Fruit fly (Drosophila melanogaster): Measurements from ENCODE around the gene chico.

chico gene

dm6 chr2L:10231092-10231494 lies 15.8 kb downstream of the chico start (continued):
- no peak for TF ChIP-seq CG3407 (GFP tag; optimal IDR thresholded peaks at IDR 0.05)
- TF ChIP-seq wor (GFP tag; IDR thresholded peaks at IDR 0.05), result no peak
- TF ChIP-seq jigr1 (GFP tag; IDR thresholded peaks at IDR 0.05), result no peak
- TF ChIP-seq Atf6 (GFP tag; IDR thresholded peaks at IDR 0.05), result no peak
- TF ChIP-seq CG7556 (GFP tag; optimal IDR thresholded peaks at IDR 0.05), result peak; percentile 9
- TF ChIP-seq ase (GFP tag; IDR thresholded peaks at IDR 0.05), result no peak
- TF ChIP-seq tio (GFP tag; optimal IDR thresholded peaks at IDR 0.05), result no peak
- no peak for TF ChIP-seq CG16813 (GFP tag; IDR thresholded peaks at IDR 0.05; ENCODE audit: partially characterized antibody)
- peak; percentile 43 for TF ChIP-seq HHEX (GFP tag; optimal IDR thresholded peaks at IDR 0.05)
- no peak for TF ChIP-seq pzg (GFP tag; optimal IDR thresholded peaks at IDR 0.05)
- peak; percentile 58 for TF ChIP-seq BtbVII (GFP tag; optimal IDR thresholded peaks at IDR 0.05)
- TF ChIP-seq abd-A (tag; optimal IDR thresholded peaks at IDR 0.05), result no peak
- no peak for TF ChIP-seq CG10431 (GFP tag; optimal IDR thresholded peaks at IDR 0.05)
- TF ChIP-seq sug (tag; optimal IDR thresholded peaks at IDR 0.05), result no peak
- no peak for TF ChIP-seq tx (GFP tag; optimal IDR thresholded peaks at IDR 0.05)
- no peak for TF ChIP-seq CG33557 (GFP tag; optimal IDR thresholded peaks at IDR 0.05)
- 0 out of 3 replicates have a peak, but pooled peaks have one; percentile 51 for TF ChIP-seq Dbx (GFP tag; IDR thresholded peaks at IDR 0.05)

- no peak for TF ChIP-seq da (GFP tag; optimal IDR thresholded peaks at IDR 0.05)
- TF ChIP-seq CG11398 (GFP tag; optimal IDR thresholded peaks at IDR 0.05), result no peak
- TF ChIP-seq tap (tag; optimal IDR thresholded peaks at IDR 0.05), result no peak
- TF ChIP-seq CG10462 (GFP tag; optimal IDR thresholded peaks at IDR 0.05), result no peak
- TF ChIP-seq fd102C (GFP tag; optimal IDR thresholded peaks at IDR 0.05), result no peak
- TF ChIP-seq disco-r (GFP tag; optimal IDR thresholded peaks at IDR 0.05), result no peak
- no peak for TF ChIP-seq wdn (GFP tag; IDR thresholded peaks at IDR 0.05)
- peak; percentile 44 for TF ChIP-seq CG34224 (GFP tag; IDR thresholded peaks at IDR 0.05; ENCODE audit: partially characterized antibody)
- TF ChIP-seq CG10366 (GFP tag; IDR thresholded peaks at IDR 0.05), result no peak
- no peak for TF ChIP-seq zen2 (GFP tag; IDR thresholded peaks at IDR 0.05; ENCODE audit: partially characterized antibody)
- no peak for TF ChIP-seq usp (GFP tag; optimal IDR thresholded peaks at IDR 0.05)
- no peak for TF ChIP-seq CG2889 (GFP tag; IDR thresholded peaks at IDR 0.05)
- TF ChIP-seq nmo (GFP tag; optimal IDR thresholded peaks at IDR 0.05), result no peak
- peak; percentile 60; the same call in 2 of the 3 replicates for TF ChIP-seq CG6791 (GFP tag; IDR thresholded peaks at IDR 0.05; ENCODE audit: partially characterized antibody)
- no peak for TF ChIP-seq NFAT (GFP tag; IDR thresholded peaks at IDR 0.05)
- no peak for TF ChIP-seq slou (GFP tag; optimal IDR thresholded peaks at IDR 0.05)
- no peak for TF ChIP-seq toy (GFP tag; IDR thresholded peaks at IDR 0.05)
- TF ChIP-seq CrebB (tag; optimal IDR thresholded peaks at IDR 0.05), result no peak
- no peak for TF ChIP-seq zf30C (GFP tag; optimal IDR thresholded peaks at IDR 0.05)
- no peak for TF ChIP-seq CG33557 (GFP tag; optimal IDR thresholded peaks at IDR 0.05)
- no peak for TF ChIP-seq CG15601 (tag; optimal IDR thresholded peaks at IDR 0.05)
- no peak for TF ChIP-seq Six4 (GFP tag; optimal IDR thresholded peaks at IDR 0.05)
- no peak for TF ChIP-seq Xrp1 (GFP tag; IDR thresholded peaks at IDR 0.05)
- no peak for TF ChIP-seq Dbx (GFP tag; IDR thresholded peaks at IDR 0.05)
- TF ChIP-seq Eip74EF (GFP tag; optimal IDR thresholded peaks at IDR 0.05), result no peak
- TF ChIP-seq CG13296 (GFP tag; optimal IDR thresholded peaks at IDR 0.05), result no peak
- no peak for TF ChIP-seq otp (GFP tag; IDR thresholded peaks at IDR 0.05)
- no peak for TF ChIP-seq dati (GFP tag; IDR thresholded peaks at IDR 0.05)
- TF ChIP-seq Atf6 (GFP tag; IDR thresholded peaks at IDR 0.05), result no peak
- no peak for TF ChIP-seq CG43689 (GFP tag; IDR thresholded peaks at IDR 0.05)
- no peak for TF ChIP-seq grn (GFP tag; optimal IDR thresholded peaks at IDR 0.05)
- no peak for TF ChIP-seq run (tag; optimal IDR thresholded peaks at IDR 0.05)
- TF ChIP-seq CG1603 (tag; optimal IDR thresholded peaks at IDR 0.05), result peak; percentile 7
- TF ChIP-seq fd64A (GFP tag; optimal IDR thresholded peaks at IDR 0.05), result no peak
- peak; percentile 54; the same call in 3 of the 4 replicates for TF ChIP-seq Dll (GFP tag; IDR thresholded peaks at IDR 0.05; ENCODE audit: partially characterized antibody)
- no peak for TF ChIP-seq bowl (GFP tag; IDR thresholded peaks at IDR 0.05)
Measured at dm6 chr2L:10230455-10230854, 16.4 kb downstream of the chico start.
